Worm (Caenorhabditis elegans) whole organism, L4 larva: ENCODE data around the gene F10E9.3.

Source experiments
- daf-16 ChIP-seq, 3 experiments: sonication (generic microtip); optimal IDR thresholded peaks; 2 replicates each; lab custom pipeline; 2016 to 2017; ENCODE audit warnings: missing genetic modification characterization in 3 of 3, missing genetic modification reagents in 3 of 3, mild to moderate bottlenecking in 2 of 3, missing compliant biosample characterization in 2 of 3, missing biosample characterization in 1 of 3, moderate library complexity in 1 of 3
- dmd-8 ChIP-seq: fragments of 200-800 bp; sonication (Bioruptor generic); IDR thresholded peaks from 2 replicates; pipeline ENCODE4 v1.3.6; 2022; ENCODE audit warnings: missing genetic modification characterization, missing compliant biosample characterization
- dve-1 ChIP-seq: sonication (generic microtip); optimal IDR thresholded peaks from 2 replicates; lab custom pipeline; 2017; ENCODE audit warnings: antibody characterized with exemption, mild to moderate bottlenecking, missing genetic modification characterization, missing compliant biosample characterization; ENCODE audit not compliant: insufficient read depth
- lin-39 ChIP-seq: fragments of 150-350 bp; optimal IDR thresholded peaks from 2 replicates; lab custom pipeline; 2014; ENCODE audit warnings: missing biosample characterization, missing genetic modification reagents, missing genetic modification characterization

DNA sequence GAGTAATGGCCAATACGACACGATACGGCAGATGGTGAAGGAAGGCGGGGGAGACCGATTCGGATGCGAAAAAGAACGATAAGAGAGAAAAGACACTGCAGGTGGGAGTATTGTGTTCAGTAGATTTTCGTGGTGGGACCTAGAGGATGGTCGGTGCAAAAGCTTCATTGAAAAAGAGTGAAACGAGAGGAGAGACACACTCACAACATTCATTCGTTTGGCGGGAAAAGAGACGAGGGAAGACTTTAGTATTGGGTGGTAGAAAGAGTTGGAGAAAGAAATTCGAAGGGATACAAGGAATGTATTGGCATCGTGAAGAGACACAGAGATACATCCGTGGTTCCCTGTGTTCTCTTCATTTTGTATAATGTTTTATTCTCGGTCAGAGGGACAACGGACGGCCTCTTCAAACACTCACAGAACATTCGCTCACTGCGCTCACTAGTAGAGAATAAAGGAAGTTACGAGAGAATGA is 45.6 kb downstream of the F10E9.3 start:
- TF ChIP-seq dmd-8 (GFP tag; lab: Robert Waterston, UW) (no peak), lin-39 (tag; lab: Kevin White, UChicago) (no peak), daf-16 (GFP tag; optimal IDR thresholded peaks at IDR 0.05; lab: Kevin White, UChicago) (peak in 1 of 2 experiments; percentile 28), daf-16 (tag; optimal IDR thresholded peaks at IDR 0.05; lab: Kevin White, UChicago) (peak; percentile 15), dve-1 (tag; lab: Kevin White, UChicago) (peak; percentile 83)
